Worm (Caenorhabditis elegans) whole organism, L2 larva: ENCODE data around the gene best-18.
"Not testable (repeated sequence)": the region's sequence is repeated elsewhere in the genome, so short reads cannot be mapped to it uniquely, and the experiment has no call there.

Experiments
- aly-2 ChIP-seq: fragments of 150-350 bp; optimal IDR thresholded peaks from 2 replicates; lab custom pipeline; 2014; ENCODE audit warnings: missing biosample characterization, missing genetic modification characterization
- ama-1 ChIP-seq: fragments of 150-350 bp; optimal IDR thresholded peaks from 2 replicates; lab custom pipeline; 2018; ENCODE audit warnings: inconsistent platforms
- elt-1 ChIP-seq: fragments of 150-350 bp; optimal IDR thresholded peaks from 2 replicates; lab custom pipeline; 2014; ENCODE audit warnings: missing biosample characterization, missing genetic modification characterization
- fos-1 ChIP-seq: fragments of 150-350 bp; optimal IDR thresholded peaks from 2 replicates; lab custom pipeline; 2014; ENCODE audit warnings: missing biosample characterization, missing genetic modification characterization
- lin-39 ChIP-seq: fragments of 150-350 bp; optimal IDR thresholded peaks from 2 replicates; lab custom pipeline; 2014; ENCODE audit warnings: missing biosample characterization, missing genetic modification reagents, missing genetic modification characterization
- lsy-2 ChIP-seq, 2 experiments: fragments of 150-350 bp in 1 of 2; sonication (generic microtip) in 1 of 2; optimal IDR thresholded peaks; 2 replicates each; lab custom pipeline; 2014 to 2017; ENCODE audit warnings: missing biosample characterization in 2 of 2, missing genetic modification characterization in 2 of 2
- mdl-1 ChIP-seq, 2 experiments: fragments of 150-350 bp in 1 of 2; sonication (generic microtip) in 1 of 2; optimal IDR thresholded peaks; 2 replicates each; lab custom pipeline; 2017; ENCODE audit warnings: missing biosample characterization in 2 of 2, missing genetic modification characterization in 2 of 2
- nhr-129 ChIP-seq: fragments of 150-350 bp; optimal IDR thresholded peaks from 2 replicates; lab custom pipeline; 2014; ENCODE audit warnings: missing biosample characterization, missing genetic modification characterization
- nhr-77 ChIP-seq: fragments of 150-350 bp; optimal IDR thresholded peaks from 2 replicates; lab custom pipeline; 2014; ENCODE audit warnings: missing biosample characterization, missing genetic modification characterization
- unc-39 ChIP-seq: fragments of 150-350 bp; optimal IDR thresholded peaks from 2 replicates; lab custom pipeline; 2014; ENCODE audit warnings: missing biosample characterization, missing genetic modification characterization
- zag-1 ChIP-seq: fragments of 150-350 bp; optimal IDR thresholded peaks from 2 replicates; lab custom pipeline; 2014; ENCODE audit warnings: missing biosample characterization, missing genetic modification characterization
- ztf-11 ChIP-seq: sonication (generic microtip); optimal IDR thresholded peaks from 2 replicates; lab custom pipeline; 2017; ENCODE audit warnings: missing biosample characterization, missing genetic modification characterization

DNA sequence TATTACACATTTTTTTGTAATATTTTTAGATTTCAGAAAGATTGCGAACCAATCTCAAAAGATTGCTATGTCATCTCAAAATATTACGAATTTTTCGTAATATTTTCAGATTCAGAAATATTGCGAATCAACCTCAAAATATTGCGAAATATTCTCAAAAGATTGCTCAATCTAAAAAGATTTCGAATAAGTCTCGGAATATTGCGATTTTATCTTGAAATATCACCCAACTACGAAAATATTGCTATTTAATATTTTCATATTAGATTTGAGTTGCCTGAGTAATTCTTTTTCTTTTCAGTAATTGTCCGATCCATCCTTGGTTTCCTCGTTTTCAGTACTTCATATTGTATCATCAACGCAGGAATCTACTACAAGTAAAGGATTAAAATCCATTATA, 9.7 kb downstream of the best-18 start, which contains the start of gene Y70G10A.4:
- not testable (repeated sequence) for TF ChIP-seq ama-1 (lab: Kevin White, UChicago); fos-1 (tag; lab: Kevin White, UChicago); elt-1 (tag; lab: Kevin White, UChicago); mdl-1 (tag; optimal IDR thresholded peaks at IDR 0.05; lab: Kevin White, UChicago); lsy-2 (tag; optimal IDR thresholded peaks at IDR 0.05; lab: Kevin White, UChicago); aly-2 (tag; lab: Kevin White, UChicago); ztf-11 (tag; lab: Kevin White, UChicago); lin-39; unc-39 (tag; lab: Kevin White, UChicago); nhr-77; zag-1 (tag; lab: Kevin White, UChicago); nhr-129
